Worm (Caenorhabditis elegans): ENCODE results near the gene zip-3.

Gene zip-3

ce11 chrII:13902014-13902413 lies 55.2 kb downstream of the zip-3 start, which contains the start of gene W02B8.1:
Gene W02B8.1 (minus strand): TSS chrII:13902114.
- TF ChIP-seq cnd-1 (tag; optimal IDR thresholded peaks at IDR 0.05) (no peak), nhr-76 (tag; optimal IDR thresholded peaks at IDR 0.05) (no peak), zip-8 (tag; optimal IDR thresholded peaks at IDR 0.05) (no peak), drap-1 (GFP tag; optimal IDR thresholded peaks at IDR 0.05) (no peak), lsy-2 (tag; optimal IDR thresholded peaks at IDR 0.05) (no peak)
